Worm (Caenorhabditis elegans) whole organism, L3 larva: Measurements from ENCODE around the gene egl-9.

ENCODE experiments used
- R02D3.7 ChIP-seq: fragments of 150-350 bp; optimal IDR thresholded peaks from 2 replicates; lab custom pipeline; 2014; ENCODE audit warnings: missing biosample characterization, missing genetic modification characterization
- ZK546.5 ChIP-seq: sonication (generic microtip); optimal IDR thresholded peaks from 2 replicates; lab custom pipeline; 2017; ENCODE audit warnings: missing biosample characterization, missing genetic modification characterization
- ceh-28 ChIP-seq: fragments of 150-350 bp; optimal IDR thresholded peaks from 2 replicates; lab custom pipeline; 2014; ENCODE audit warnings: missing biosample characterization, missing genetic modification reagents, missing genetic modification characterization
- ceh-82 ChIP-seq: fragments of 150-350 bp; optimal IDR thresholded peaks from 2 replicates; lab custom pipeline; 2014; ENCODE audit warnings: missing biosample characterization, missing genetic modification characterization
- daf-12 ChIP-seq: fragments of 150-350 bp; optimal IDR thresholded peaks from 2 replicates; lab custom pipeline; 2014; ENCODE audit warnings: missing biosample characterization, missing genetic modification reagents, missing genetic modification characterization
- egl-5 ChIP-seq: fragments of 150-350 bp; optimal IDR thresholded peaks from 2 replicates; lab custom pipeline; 2017; ENCODE audit warnings: missing biosample characterization, missing genetic modification reagents, missing genetic modification characterization, inconsistent platforms
- elt-1 ChIP-seq: fragments of 150-350 bp; optimal IDR thresholded peaks from 2 replicates; lab custom pipeline; 2014; ENCODE audit warnings: missing biosample characterization, missing genetic modification characterization
- elt-2 ChIP-seq: sonication (generic microtip); optimal IDR thresholded peaks from 2 replicates; lab custom pipeline; 2016; ENCODE audit warnings: missing genetic modification reagents, mild to moderate bottlenecking, missing genetic modification characterization, missing compliant biosample characterization
- elt-3 ChIP-seq, 3 experiments: fragments of 150-350 bp in 1 of 3; sonication (generic microtip) in 2 of 3; optimal IDR thresholded peaks; 2 replicates in 2 of 3; 4 replicates in 1 of 3; lab custom pipeline; 2014 to 2017; ENCODE audit warnings: missing biosample characterization in 3 of 3, missing genetic modification characterization in 3 of 3
- eor-1 ChIP-seq, 2 experiments: fragments of 150-350 bp; optimal IDR thresholded peaks; 2 replicates each; lab custom pipeline; 2014 to 2018; ENCODE audit warnings: missing biosample characterization in 2 of 2, missing genetic modification characterization in 2 of 2
- fkh-10 ChIP-seq: sonication (generic microtip); optimal IDR thresholded peaks from 2 replicates; lab custom pipeline; 2017; ENCODE audit warnings: missing biosample characterization, missing genetic modification reagents, missing genetic modification characterization
- fos-1 ChIP-seq: fragments of 150-350 bp; optimal IDR thresholded peaks from 2 replicates; lab custom pipeline; 2014; ENCODE audit warnings: missing biosample characterization, missing genetic modification characterization
- hmg-11 ChIP-seq: sonication (generic microtip); optimal IDR thresholded peaks from 2 replicates; lab custom pipeline; 2016; ENCODE audit warnings: missing genetic modification characterization, missing compliant biosample characterization
- lin-15B ChIP-seq: fragments of 150-350 bp; optimal IDR thresholded peaks from 2 replicates; lab custom pipeline; 2014; ENCODE audit warnings: missing biosample characterization, missing genetic modification characterization
- lin-39 ChIP-seq: fragments of 150-350 bp; optimal IDR thresholded peaks from 2 replicates; lab custom pipeline; 2018; ENCODE audit warnings: missing biosample characterization, missing genetic modification reagents, missing genetic modification characterization
- lsy-12 ChIP-seq: sonication (generic microtip); optimal IDR thresholded peaks from 2 replicates; lab custom pipeline; 2016; ENCODE audit warnings: mild to moderate bottlenecking, missing genetic modification characterization, missing compliant biosample characterization
- mdl-1 ChIP-seq: fragments of 150-350 bp; optimal IDR thresholded peaks from 2 replicates; lab custom pipeline; 2014; ENCODE audit warnings: missing biosample characterization, missing genetic modification characterization
- mml-1 ChIP-seq: fragments of 150-350 bp; sonication (generic microtip); optimal IDR thresholded peaks from 3 replicates; lab custom pipeline; 2014; ENCODE audit warnings: missing biosample characterization, missing genetic modification characterization
- nfya-1 ChIP-seq: sonication (generic microtip); optimal IDR thresholded peaks from 2 replicates; lab custom pipeline; 2017; ENCODE audit warnings: missing genetic modification characterization, mild to moderate bottlenecking, missing compliant biosample characterization, antibody characterized with exemption, moderate library complexity; ENCODE audit not compliant: insufficient read depth
- nhr-11 ChIP-seq: fragments of 150-350 bp; optimal IDR thresholded peaks from 2 replicates; lab custom pipeline; 2014; ENCODE audit warnings: missing biosample characterization, missing genetic modification characterization
- nhr-23 ChIP-seq: fragments of 150-350 bp; optimal IDR thresholded peaks from 2 replicates; lab custom pipeline; 2014; ENCODE audit warnings: missing biosample characterization, missing genetic modification reagents, missing genetic modification characterization
- nhr-237 ChIP-seq: fragments of 150-350 bp; optimal IDR thresholded peaks from 2 replicates; lab custom pipeline; 2014; ENCODE audit warnings: missing biosample characterization, missing genetic modification characterization
- nhr-25 ChIP-seq: sonication (generic microtip); optimal IDR thresholded peaks from 2 replicates; lab custom pipeline; 2017; ENCODE audit warnings: missing biosample characterization, missing genetic modification characterization
- nhr-43 ChIP-seq: sonication (generic microtip); optimal IDR thresholded peaks from 2 replicates; lab custom pipeline; 2016; ENCODE audit warnings: mild to moderate bottlenecking, missing genetic modification characterization, missing compliant biosample characterization; ENCODE audit not compliant: poor library complexity, severe bottlenecking
- nhr-67 ChIP-seq: fragments of 150-350 bp; optimal IDR thresholded peaks from 2 replicates; lab custom pipeline; 2014; ENCODE audit warnings: missing biosample characterization, missing genetic modification characterization
- nhr-76 ChIP-seq: fragments of 150-350 bp; sonication (generic microtip); optimal IDR thresholded peaks from 5 replicates; lab custom pipeline; 2014; ENCODE audit warnings: missing biosample characterization, missing genetic modification characterization
- nhr-77 ChIP-seq: fragments of 150-350 bp; optimal IDR thresholded peaks from 2 replicates; lab custom pipeline; 2014; ENCODE audit warnings: missing biosample characterization, missing genetic modification characterization
- pha-4 ChIP-seq: fragments of 150-350 bp; optimal IDR thresholded peaks from 2 replicates; lab custom pipeline; 2014; ENCODE audit warnings: missing biosample characterization, missing genetic modification reagents, missing genetic modification characterization
- pqm-1 ChIP-seq: fragments of 150-350 bp; optimal IDR thresholded peaks from 2 replicates; lab custom pipeline; 2017; ENCODE audit warnings: missing biosample characterization, missing genetic modification characterization, inconsistent platforms
- sea-2 ChIP-seq: fragments of 150-350 bp; sonication (generic microtip); optimal IDR thresholded peaks from 4 replicates; lab custom pipeline; 2014; ENCODE audit warnings: missing biosample characterization, missing genetic modification reagents, missing genetic modification characterization
- tbx-2 ChIP-seq: sonication (generic microtip); optimal IDR thresholded peaks from 2 replicates; lab custom pipeline; 2016; ENCODE audit warnings: mild to moderate bottlenecking, missing genetic modification characterization, missing compliant biosample characterization
- unc-39 ChIP-seq: sonication (generic microtip); optimal IDR thresholded peaks from 4 replicates; lab custom pipeline; 2017; ENCODE audit warnings: missing biosample characterization, missing genetic modification characterization
- ztf-11 ChIP-seq: fragments of 150-350 bp; optimal IDR thresholded peaks from 2 replicates; lab custom pipeline; 2014; ENCODE audit warnings: missing biosample characterization, missing genetic modification characterization
- ztf-4 ChIP-seq: fragments of 150-350 bp; optimal IDR thresholded peaks from 2 replicates; lab custom pipeline; 2014; ENCODE audit warnings: missing biosample characterization, missing genetic modification characterization

The egl-9 gene

ce11 chrV:10433721-10434120 lies 34.6 kb upstream of the egl-9 start, which contains the start of gene Y32F6A.4:
Y32F6A.4 (minus strand) TSS chrV:10434067.
- TF ChIP-seq nhr-77 (tag; lab: Kevin White, UChicago), result no peak
- TF ChIP-seq elt-2 (tag; lab: Kevin White, UChicago), result peak; percentile 76
- TF ChIP-seq lin-39 (tag; lab: Kevin White, UChicago), result no peak
- TF ChIP-seq pha-4 (tag; lab: Kevin White, UChicago), result no peak
- no peak for TF ChIP-seq mdl-1 (tag; lab: Kevin White, UChicago)
- no peak for TF ChIP-seq unc-39
- peak; percentile 23 for TF ChIP-seq pqm-1 (tag; lab: Kevin White, UChicago)
- TF ChIP-seq daf-12 (tag; lab: Kevin White, UChicago), result no peak
- TF ChIP-seq ZK546.5 (tag; lab: Kevin White, UChicago), result no peak
- no peak for TF ChIP-seq sea-2 (GFP tag; lab: Kevin White, UChicago)
- no peak for TF ChIP-seq hmg-11 (tag; lab: Kevin White, UChicago)
- TF ChIP-seq egl-5 (tag; lab: Kevin White, UChicago), result no peak
- TF ChIP-seq eor-1 (tag; optimal IDR thresholded peaks at IDR 0.05; lab: Kevin White, UChicago), result no peak
- TF ChIP-seq ztf-4, result no peak
- no peak for TF ChIP-seq R02D3.7
- TF ChIP-seq, all 47 proteins: peak for 2

- TF ChIP-seq nhr-67 (tag; lab: Kevin White, UChicago) (no peak), pha-4 (tag; lab: Kevin White, UChicago) (no peak), nhr-11 (no peak), ztf-4 (no peak), ceh-28 (tag; lab: Kevin White, UChicago) (no peak), ZK546.5 (tag; lab: Kevin White, UChicago) (no peak), pqm-1 (tag; lab: Kevin White, UChicago) (peak; percentile 50), lin-15B (tag; lab: Kevin White, UChicago) (no peak), elt-3 (tag; optimal IDR thresholded peaks at IDR 0.05; lab: Kevin White, UChicago) (no peak), elt-1 (tag; lab: Kevin White, UChicago) (no peak), elt-2 (tag; lab: Kevin White, UChicago) (peak; percentile 57), fkh-10 (GFP tag; lab: Kevin White, UChicago) (no peak)
- TF ChIP-seq, all 47 proteins: peak for 2
Observed at ce11 chrV:10435198-10435597, 33.1 kb upstream of the egl-9 start.

- TF ChIP-seq fkh-10 (GFP tag; lab: Kevin White, UChicago) (no peak), nhr-25 (no peak), nhr-76 (tag; lab: Kevin White, UChicago) (no peak), pha-4 (tag; lab: Kevin White, UChicago) (no peak), unc-39 (no peak), nhr-237 (tag; lab: Kevin White, UChicago) (no peak), hmg-11 (tag; lab: Kevin White, UChicago) (no peak), fos-1 (tag; lab: Kevin White, UChicago) (no peak), egl-5 (tag; lab: Kevin White, UChicago) (no peak), elt-1 (tag; lab: Kevin White, UChicago) (no peak), lin-15B (tag; lab: Kevin White, UChicago) (no peak), nhr-23 (tag; lab: Kevin White, UChicago) (no peak), tbx-2 (tag; lab: Kevin White, UChicago) (no peak), eor-1 (tag; optimal IDR thresholded peaks at IDR 0.05; lab: Kevin White, UChicago) (no peak), elt-2 (tag; lab: Kevin White, UChicago) (no peak), lsy-12 (tag; lab: Kevin White, UChicago) (no peak), pqm-1 (tag; lab: Kevin White, UChicago) (no peak), nhr-77 (tag; lab: Kevin White, UChicago) (no peak), ztf-11 (no peak)
Observed at ce11 chrV:10436612-10437011, 31.7 kb upstream of the egl-9 start, which contains the start of gene set-22. set-22 (plus strand) TSS chrV:10436912.

- TF ChIP-seq nhr-77 (tag; lab: Kevin White, UChicago) (no peak), mml-1 (tag; lab: Kevin White, UChicago) (no peak), elt-3 (tag; optimal IDR thresholded peaks at IDR 0.05; lab: Kevin White, UChicago) (no peak), pha-4 (tag; lab: Kevin White, UChicago) (no peak), nhr-11 (no peak), nhr-76 (tag; lab: Kevin White, UChicago) (no peak), sea-2 (GFP tag; lab: Kevin White, UChicago) (no peak), nfya-1 (tag; lab: Kevin White, UChicago) (no peak), nhr-23 (tag; lab: Kevin White, UChicago) (no peak), nhr-43 (no peak), ceh-82 (tag; lab: Kevin White, UChicago) (no peak)
- TF ChIP-seq, all 47 proteins: peak for 0
Observed at ce11 chrV:10440723-10441122, 27.6 kb upstream of the egl-9 start, which contains the start of gene snf-10. snf-10 (minus strand) TSS chrV:10440823.
